Worm (Caenorhabditis elegans) whole organism, L3 larva: ENCODE measurements around the gene ZK697.8.
A peak's percentile ranks its signal among the peaks of the same experiment; 100 is the strongest.

Experiments
- R02D3.7 ChIP-seq: fragments of 150-350 bp; optimal IDR thresholded peaks from 2 replicates; lab custom pipeline; 2014; ENCODE audit warnings: missing biosample characterization, missing genetic modification characterization
- aly-2 ChIP-seq: fragments of 150-350 bp; optimal IDR thresholded peaks from 2 replicates; lab custom pipeline; 2014; ENCODE audit warnings: missing biosample characterization, missing genetic modification characterization
- ama-1 ChIP-seq: fragments of 150-350 bp; optimal IDR thresholded peaks from 2 replicates; lab custom pipeline; 2018
- ceh-16 ChIP-seq: sonication (generic microtip); optimal IDR thresholded peaks from 2 replicates; lab custom pipeline; 2017; ENCODE audit warnings: missing biosample characterization, missing genetic modification characterization
- ceh-28 ChIP-seq: fragments of 150-350 bp; optimal IDR thresholded peaks from 2 replicates; lab custom pipeline; 2014; ENCODE audit warnings: missing biosample characterization, missing genetic modification reagents, missing genetic modification characterization
- ceh-82 ChIP-seq: fragments of 150-350 bp; optimal IDR thresholded peaks from 2 replicates; lab custom pipeline; 2014; ENCODE audit warnings: missing biosample characterization, missing genetic modification characterization
- ceh-9 ChIP-seq: sonication (generic microtip); optimal IDR thresholded peaks from 2 replicates; lab custom pipeline; 2018; ENCODE audit warnings: missing biosample characterization, missing genetic modification characterization
- egl-27 ChIP-seq: sonication (generic microtip); optimal IDR thresholded peaks from 4 replicates; lab custom pipeline; 2017; ENCODE audit warnings: missing biosample characterization, missing genetic modification reagents, missing genetic modification characterization
- egl-5 ChIP-seq: fragments of 150-350 bp; optimal IDR thresholded peaks from 2 replicates; lab custom pipeline; 2017; ENCODE audit warnings: missing biosample characterization, missing genetic modification reagents, missing genetic modification characterization, inconsistent platforms
- elt-2 ChIP-seq: sonication (generic microtip); optimal IDR thresholded peaks from 2 replicates; lab custom pipeline; 2016; ENCODE audit warnings: missing genetic modification reagents, mild to moderate bottlenecking, missing genetic modification characterization, missing compliant biosample characterization
- elt-3 ChIP-seq, 3 experiments: fragments of 150-350 bp in 1 of 3; sonication (generic microtip) in 2 of 3; optimal IDR thresholded peaks; 2 replicates in 2 of 3; 4 replicates in 1 of 3; lab custom pipeline; 2014 to 2017; ENCODE audit warnings: missing biosample characterization in 3 of 3, missing genetic modification characterization in 3 of 3
- fkh-10 ChIP-seq: sonication (generic microtip); optimal IDR thresholded peaks from 2 replicates; lab custom pipeline; 2017; ENCODE audit warnings: missing biosample characterization, missing genetic modification reagents, missing genetic modification characterization
- fkh-2 ChIP-seq: fragments of 150-350 bp; optimal IDR thresholded peaks from 2 replicates; lab custom pipeline; 2014; ENCODE audit warnings: missing biosample characterization, missing genetic modification reagents, missing genetic modification characterization
- fos-1 ChIP-seq: fragments of 150-350 bp; optimal IDR thresholded peaks from 2 replicates; lab custom pipeline; 2014; ENCODE audit warnings: missing biosample characterization, missing genetic modification characterization
- hmg-11 ChIP-seq: sonication (generic microtip); optimal IDR thresholded peaks from 2 replicates; lab custom pipeline; 2016; ENCODE audit warnings: missing genetic modification characterization, missing compliant biosample characterization
- jun-1 ChIP-seq: fragments of 150-350 bp; optimal IDR thresholded peaks from 2 replicates; lab custom pipeline; 2014; ENCODE audit warnings: missing biosample characterization, missing genetic modification reagents, missing genetic modification characterization
- lin-15B ChIP-seq: fragments of 150-350 bp; optimal IDR thresholded peaks from 2 replicates; lab custom pipeline; 2014; ENCODE audit warnings: missing biosample characterization, missing genetic modification characterization
- lin-39 ChIP-seq: fragments of 150-350 bp; optimal IDR thresholded peaks from 2 replicates; lab custom pipeline; 2018; ENCODE audit warnings: missing biosample characterization, missing genetic modification reagents, missing genetic modification characterization
- mdl-1 ChIP-seq: fragments of 150-350 bp; optimal IDR thresholded peaks from 2 replicates; lab custom pipeline; 2014; ENCODE audit warnings: missing biosample characterization, missing genetic modification characterization
- mml-1 ChIP-seq: fragments of 150-350 bp; sonication (generic microtip); optimal IDR thresholded peaks from 3 replicates; lab custom pipeline; 2014; ENCODE audit warnings: missing biosample characterization, missing genetic modification characterization
- nfya-1 ChIP-seq: sonication (generic microtip); optimal IDR thresholded peaks from 2 replicates; lab custom pipeline; 2017; ENCODE audit warnings: missing genetic modification characterization, mild to moderate bottlenecking, missing compliant biosample characterization, antibody characterized with exemption, moderate library complexity; ENCODE audit not compliant: insufficient read depth
- nhr-11 ChIP-seq: fragments of 150-350 bp; optimal IDR thresholded peaks from 2 replicates; lab custom pipeline; 2014; ENCODE audit warnings: missing biosample characterization, missing genetic modification characterization
- nhr-12 ChIP-seq: fragments of 150-350 bp; optimal IDR thresholded peaks from 2 replicates; lab custom pipeline; 2014; ENCODE audit warnings: missing biosample characterization, missing genetic modification characterization
- nhr-28 ChIP-seq: fragments of 150-350 bp; optimal IDR thresholded peaks from 2 replicates; lab custom pipeline; 2014; ENCODE audit warnings: missing biosample characterization, missing genetic modification characterization
- nhr-43 ChIP-seq: sonication (generic microtip); optimal IDR thresholded peaks from 2 replicates; lab custom pipeline; 2016; ENCODE audit warnings: mild to moderate bottlenecking, missing genetic modification characterization, missing compliant biosample characterization; ENCODE audit not compliant: poor library complexity, severe bottlenecking
- nhr-67 ChIP-seq: fragments of 150-350 bp; optimal IDR thresholded peaks from 2 replicates; lab custom pipeline; 2014; ENCODE audit warnings: missing biosample characterization, missing genetic modification characterization
- nhr-76 ChIP-seq: fragments of 150-350 bp; sonication (generic microtip); optimal IDR thresholded peaks from 5 replicates; lab custom pipeline; 2014; ENCODE audit warnings: missing biosample characterization, missing genetic modification characterization
- nhr-77 ChIP-seq: fragments of 150-350 bp; optimal IDR thresholded peaks from 2 replicates; lab custom pipeline; 2014; ENCODE audit warnings: missing biosample characterization, missing genetic modification characterization
- pha-4 ChIP-seq: fragments of 150-350 bp; optimal IDR thresholded peaks from 2 replicates; lab custom pipeline; 2014; ENCODE audit warnings: missing biosample characterization, missing genetic modification reagents, missing genetic modification characterization
- pqm-1 ChIP-seq: fragments of 150-350 bp; optimal IDR thresholded peaks from 2 replicates; lab custom pipeline; 2017; ENCODE audit warnings: missing biosample characterization, missing genetic modification characterization, inconsistent platforms
- sea-2 ChIP-seq: fragments of 150-350 bp; sonication (generic microtip); optimal IDR thresholded peaks from 4 replicates; lab custom pipeline; 2014; ENCODE audit warnings: missing biosample characterization, missing genetic modification reagents, missing genetic modification characterization
- snpc-4 ChIP-seq: fragments of 150-350 bp; optimal IDR thresholded peaks from 2 replicates; lab custom pipeline; 2014; ENCODE audit warnings: missing biosample characterization, missing genetic modification characterization
- tbx-2 ChIP-seq: sonication (generic microtip); optimal IDR thresholded peaks from 2 replicates; lab custom pipeline; 2016; ENCODE audit warnings: mild to moderate bottlenecking, missing genetic modification characterization, missing compliant biosample characterization
- unc-62 ChIP-seq: fragments of 150-350 bp; sonication (generic microtip); optimal IDR thresholded peaks from 4 replicates; lab custom pipeline; 2014; ENCODE audit warnings: missing biosample characterization, missing genetic modification reagents, missing genetic modification characterization
- zag-1 ChIP-seq: fragments of 150-350 bp; optimal IDR thresholded peaks from 2 replicates; lab custom pipeline; 2014; ENCODE audit warnings: missing biosample characterization, missing genetic modification characterization
- ztf-4 ChIP-seq: fragments of 150-350 bp; optimal IDR thresholded peaks from 2 replicates; lab custom pipeline; 2014; ENCODE audit warnings: missing biosample characterization, missing genetic modification characterization

ZK697.8 gene

ce11 chrV:1767427-1767826 lies 18.5 kb upstream of the ZK697.8 start:
- no peak for TF ChIP-seq lin-39
- no peak for TF ChIP-seq R02D3.7 (tag; lab: Kevin White, UChicago)
- TF ChIP-seq mml-1 (tag; lab: Kevin White, UChicago): no peak
- TF ChIP-seq unc-62 (GFP tag; lab: Kevin White, UChicago): no peak
- no peak for TF ChIP-seq snpc-4 (tag; lab: Kevin White, UChicago)
- TF ChIP-seq nhr-67: no peak
- no peak for TF ChIP-seq nhr-76
- TF ChIP-seq nhr-28: no peak
- no peak for TF ChIP-seq ceh-9
- TF ChIP-seq tbx-2: no peak
- TF ChIP-seq elt-3 (tag; optimal IDR thresholded peaks at IDR 0.05; lab: Kevin White, UChicago): no peak
- TF ChIP-seq egl-27 (tag; lab: Kevin White, UChicago): no peak
- no peak for TF ChIP-seq nhr-11 (tag; lab: Kevin White, UChicago)

ce11 chrV:1760682-1761081 lies 11.7 kb upstream of the ZK697.8 start, which contains the start of gene clec-205:
TSS of gene clec-205 (plus strand) at chrV:1760893.
- no peak for TF ChIP-seq nhr-43 (tag; lab: Kevin White, UChicago)
- peak; percentile 60 for TF ChIP-seq elt-2 (tag; lab: Kevin White, UChicago)
- no peak for TF ChIP-seq nhr-77 (tag; lab: Kevin White, UChicago)
- TF ChIP-seq, all 47 proteins: peak for 1

- TF ChIP-seq lin-15B (tag; lab: Kevin White, UChicago): no peak
- no peak for TF ChIP-seq fkh-2 (tag; lab: Kevin White, UChicago)
- TF ChIP-seq fos-1 (tag; lab: Kevin White, UChicago): no peak
- TF ChIP-seq nhr-76: no peak
- TF ChIP-seq elt-2 (tag; lab: Kevin White, UChicago): peak; percentile 45
- TF ChIP-seq pha-4: no peak
- TF ChIP-seq, all 47 proteins: peak for 1
Observed at ce11 chrV:1756856-1757255, 7.9 kb upstream of the ZK697.8 start, which contains the start of gene clec-204. TSS of gene clec-204 (plus strand) at chrV:1757156.

DNA sequence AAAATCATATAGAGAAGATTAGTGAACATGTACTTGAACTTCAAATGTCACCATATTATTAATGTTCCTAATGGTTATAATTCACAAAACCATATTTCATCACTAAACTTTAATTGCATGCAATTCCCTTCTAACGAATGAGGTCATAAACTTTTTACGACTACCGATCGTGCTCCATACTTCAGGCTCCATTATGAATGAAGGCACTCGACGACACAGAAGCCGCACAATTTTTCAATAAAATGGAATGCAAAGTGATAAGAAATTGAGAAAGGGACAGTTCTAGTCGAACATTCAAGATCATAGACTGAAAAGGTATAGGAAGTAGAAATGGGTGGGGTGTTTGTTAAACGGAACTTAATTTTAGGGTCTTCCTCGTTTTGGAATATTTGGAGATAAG lies 7.1 kb upstream of the ZK697.8 start:
- peak; percentile 7 for TF ChIP-seq pqm-1 (tag; lab: Kevin White, UChicago)
- peak; percentile 64 for TF ChIP-seq elt-2 (tag; lab: Kevin White, UChicago)
- no peak for TF ChIP-seq lin-39

ce11 chrV:1755589-1755988 lies 6.6 kb upstream of the ZK697.8 start, which contains the start of gene ZK697.14:
TSS of gene ZK697.14 (minus strand) at chrV:1755689.
- TF ChIP-seq unc-62 (GFP tag; lab: Kevin White, UChicago) (no peak), elt-3 (tag; optimal IDR thresholded peaks at IDR 0.05; lab: Kevin White, UChicago) (no peak), hmg-11 (tag; lab: Kevin White, UChicago) (no peak), mdl-1 (tag; lab: Kevin White, UChicago) (no peak), snpc-4 (tag; lab: Kevin White, UChicago) (no peak), tbx-2 (no peak), nhr-43 (tag; lab: Kevin White, UChicago) (no peak)
- TF ChIP-seq, all 47 proteins: peak for 0

DNA sequence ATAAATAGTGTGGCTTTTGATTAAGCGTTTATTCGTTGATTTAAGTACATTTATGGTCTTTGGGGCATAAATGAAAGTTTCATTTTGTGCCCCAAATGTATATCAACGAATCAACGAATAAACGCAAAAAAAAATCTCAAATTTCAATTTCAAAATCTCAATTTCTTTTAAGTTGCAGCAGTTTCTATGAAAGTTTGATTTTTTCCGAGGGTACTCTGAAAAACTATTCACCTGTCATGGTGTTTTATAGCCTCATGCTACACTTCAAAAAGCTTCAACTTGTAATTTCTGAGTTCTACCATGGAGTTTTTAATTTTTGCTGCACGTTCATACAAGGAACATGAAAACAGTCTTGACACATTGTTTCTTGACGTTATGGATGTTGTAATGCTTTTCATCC lies 3.5 kb upstream of the ZK697.8 start, which contains the start of gene ZK697.1:
Gene ZK697.1 (plus strand): TSS at position 301 of the 400 bp plus-strand sequence.
- TF ChIP-seq elt-3 (tag; optimal IDR thresholded peaks at IDR 0.05; lab: Kevin White, UChicago) (no peak), fkh-2 (tag; lab: Kevin White, UChicago) (no peak), nfya-1 (tag; lab: Kevin White, UChicago) (no peak), ceh-82 (tag; lab: Kevin White, UChicago) (no peak), ama-1 (lab: Kevin White, UChicago) (no peak), nhr-28 (no peak)

DNA sequence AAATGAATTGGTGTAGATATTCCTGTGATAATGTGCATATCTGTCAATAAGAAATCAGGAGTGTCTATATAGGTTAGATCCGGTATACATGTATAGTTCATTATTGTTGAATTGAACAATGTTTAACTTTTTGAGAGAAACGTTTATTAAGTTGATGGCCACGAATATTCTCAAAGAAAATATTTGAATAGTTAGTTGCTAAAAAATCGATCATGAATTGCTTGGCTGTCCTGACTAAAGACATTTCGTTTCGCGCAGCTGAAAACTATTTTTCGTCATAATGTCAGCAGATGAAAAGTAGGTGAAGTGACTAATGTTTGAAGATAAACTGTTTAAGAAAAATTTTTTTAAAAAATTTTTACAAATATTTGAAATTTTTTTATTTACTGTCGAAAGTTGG lies 2.5 kb upstream of the ZK697.8 start, which contains the start of gene srh-199:
Gene srh-199 (minus strand): TSS at position 101 of the 400 bp plus-strand sequence.
- TF ChIP-seq lin-39: no peak
- no peak for TF ChIP-seq sea-2 (GFP tag; lab: Kevin White, UChicago)
- no peak for TF ChIP-seq pha-4
- no peak for TF ChIP-seq unc-62 (GFP tag; lab: Kevin White, UChicago)
- no peak for TF ChIP-seq fkh-2 (tag; lab: Kevin White, UChicago)
- TF ChIP-seq hmg-11 (tag; lab: Kevin White, UChicago): no peak
- TF ChIP-seq ceh-28 (tag; lab: Kevin White, UChicago): no peak
- TF ChIP-seq fkh-10 (GFP tag; lab: Kevin White, UChicago): no peak
- no peak for TF ChIP-seq nfya-1 (tag; lab: Kevin White, UChicago)
- no peak for TF ChIP-seq zag-1 (tag; lab: Kevin White, UChicago)
- TF ChIP-seq nhr-43 (tag; lab: Kevin White, UChicago): no peak
- TF ChIP-seq nhr-12 (tag; lab: Kevin White, UChicago): no peak
- no peak for TF ChIP-seq aly-2
- TF ChIP-seq jun-1 (tag; lab: Kevin White, UChicago): no peak
- no peak for TF ChIP-seq egl-5 (tag; lab: Kevin White, UChicago)
- no peak for TF ChIP-seq ztf-4
- no peak for TF ChIP-seq ceh-16 (tag; lab: Kevin White, UChicago)
- no peak for TF ChIP-seq tbx-2
- no peak for TF ChIP-seq snpc-4 (tag; lab: Kevin White, UChicago)
